Worm (Caenorhabditis elegans): ENCODE measurements around the gene pals-28.
"Not testable (repeated sequence)": the region's sequence is repeated elsewhere in the genome, so short reads cannot be mapped to it uniquely, and the experiment has no call there.

DNA sequence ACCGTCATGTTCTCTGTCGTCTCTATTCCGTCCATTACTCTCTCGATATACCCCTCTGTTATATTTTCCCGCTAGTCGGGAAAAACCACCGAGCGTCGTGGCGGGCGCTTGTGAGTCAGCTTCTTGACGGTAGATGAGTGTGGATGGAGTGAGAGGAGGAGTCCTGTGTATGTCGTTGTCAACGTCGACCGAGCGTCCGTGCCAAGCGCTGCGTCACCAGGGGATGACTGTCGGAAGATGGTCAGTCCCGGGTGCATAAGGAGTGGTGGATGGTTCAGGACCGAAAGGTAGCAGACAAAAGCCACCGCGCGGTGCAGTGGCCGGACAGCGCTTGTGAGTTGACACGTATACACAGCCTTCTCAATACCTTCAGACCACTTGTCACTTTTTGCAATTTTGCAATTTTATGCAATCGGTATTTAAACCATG is 15.2 kb upstream of the pals-28 start:
- TF ChIP-seq snpc-4 (tag; optimal IDR thresholded peaks at IDR 0.05); ces-1 (GFP tag; optimal IDR thresholded peaks at IDR 0.05); nhr-77 (tag; optimal IDR thresholded peaks at IDR 0.05); nhr-76 (tag; optimal IDR thresholded peaks at IDR 0.05); pag-3 (tag; optimal IDR thresholded peaks at IDR 0.05; ENCODE audit: borderline replicate concordance, insufficient read depth); lin-39 (tag; optimal IDR thresholded peaks at IDR 0.05); nhr-28 (tag; optimal IDR thresholded peaks at IDR 0.05); unc-130 (tag; optimal IDR thresholded peaks at IDR 0.05); ceh-82 (tag; optimal IDR thresholded peaks at IDR 0.05); efl-3 (GFP tag; optimal IDR thresholded peaks at IDR 0.05): not testable (repeated sequence)
- TF ChIP-seq mdl-1 (tag; optimal IDR thresholded peaks at IDR 0.05) (peak in 1 of 2 experiments; percentile 14), nhr-19 (GFP tag; conservative IDR thresholded peaks at IDR 0.05) (peak; percentile 68), lin-35 (GFP tag; optimal IDR thresholded peaks at IDR 0.05) (peak in 1 of 2 experiments; percentile 26), efl-1 (optimal IDR thresholded peaks at IDR 0.05) (peak in 1 of 2 experiments; percentile 9), efl-1 (GFP tag; optimal IDR thresholded peaks at IDR 0.05 in 1 of 2) (peak in 1 of 2 experiments; percentile 70)

Measured in whole organism, L1 larva.